Fruit fly (Drosophila melanogaster) whole organism, pupa: Measurements from ENCODE around the gene Hacd1.
A peak's percentile ranks its signal among the peaks of the same experiment; 100 is the strongest.

ENCODE experiments used
- CG10348 ChIP-seq: fragments of 200-800 bp; sonication (Bioruptor generic); IDR thresholded peaks from 2 replicates; pipeline ENCODE4 v1.3.6; 2022; ENCODE audit warnings: missing biosample characterization, missing genetic modification characterization
- CG12605 ChIP-seq: fragments of 200-800 bp; sonication (Bioruptor generic); IDR thresholded peaks from 2 replicates; pipeline ENCODE4 v1.3.6; 2022; ENCODE audit warnings: missing biosample characterization, missing genetic modification characterization
- CG13204 ChIP-seq: fragments of 200-800 bp; sonication (Bioruptor generic); optimal IDR thresholded peaks from 2 replicates; lab custom pipeline; 2018; ENCODE audit warnings: missing biosample characterization, mild to moderate bottlenecking, missing genetic modification characterization, moderate library complexity
- CG14655 ChIP-seq: fragments of 200-800 bp; sonication (Bioruptor generic); optimal IDR thresholded peaks from 3 replicates; lab custom pipeline; 2017; ENCODE audit warnings: mild to moderate bottlenecking, missing biosample characterization, missing genetic modification reagents, missing genetic modification characterization
- CG15710 ChIP-seq: fragments of 200-800 bp; sonication (Bioruptor generic); optimal IDR thresholded peaks from 2 replicates; lab custom pipeline; 2018; ENCODE audit warnings: missing biosample characterization, mild to moderate bottlenecking, missing genetic modification characterization, moderate library complexity
- CG17806 ChIP-seq: fragments of 200-800 bp; sonication (Bioruptor generic); optimal IDR thresholded peaks from 2 replicates; lab custom pipeline; 2018; ENCODE audit warnings: missing biosample characterization, mild to moderate bottlenecking, missing genetic modification characterization, moderate library complexity
- CG32121 ChIP-seq: fragments of 200-800 bp; sonication (Bioruptor generic); IDR thresholded peaks from 2 replicates; pipeline ENCODE4 v1.3.6; 2022; ENCODE audit warnings: missing biosample characterization, missing genetic modification characterization
- CG34367 ChIP-seq: fragments of 200-800 bp; sonication (Bioruptor generic); optimal IDR thresholded peaks from 2 replicates; lab custom pipeline; 2018; ENCODE audit warnings: missing biosample characterization, mild to moderate bottlenecking, missing genetic modification characterization
- CG4496 ChIP-seq: fragments of 200-800 bp; sonication (Bioruptor generic); IDR thresholded peaks from 3 replicates; pipeline ENCODE4 v1.3.6; 2022; ENCODE audit warnings: missing biosample characterization, missing genetic modification characterization
- CG8159 ChIP-seq: fragments of 200-800 bp; sonication (Bioruptor generic); optimal IDR thresholded peaks from 3 replicates; lab custom pipeline; 2018; ENCODE audit warnings: missing biosample characterization, mild to moderate bottlenecking, missing genetic modification characterization, moderate library complexity
- CG8301 ChIP-seq: fragments of 200-800 bp; sonication (Bioruptor generic); optimal IDR thresholded peaks from 2 replicates; lab custom pipeline; 2018; ENCODE audit warnings: missing biosample characterization, mild to moderate bottlenecking, missing genetic modification characterization
- CG9948 ChIP-seq: fragments of 200-800 bp; sonication (Bioruptor generic); optimal IDR thresholded peaks from 2 replicates; lab custom pipeline; 2018; ENCODE audit warnings: missing biosample characterization, mild to moderate bottlenecking, missing genetic modification characterization, moderate library complexity
- D1 ChIP-seq: fragments of 200-800 bp; sonication (Bioruptor generic); optimal IDR thresholded peaks from 2 replicates; lab custom pipeline; 2018; ENCODE audit warnings: missing biosample characterization, mild to moderate bottlenecking, missing genetic modification characterization, moderate library complexity
- EcR ChIP-seq: fragments of 200-800 bp; sonication (Bioruptor generic); optimal IDR thresholded peaks from 3 replicates; lab custom pipeline; 2019; ENCODE audit warnings: missing biosample characterization, missing genetic modification characterization, mild to moderate bottlenecking, moderate library complexity, missing genetic modification reagents
- Ets98B ChIP-seq: fragments of 200-800 bp; sonication (Bioruptor generic); IDR thresholded peaks from 2 replicates; pipeline ENCODE4 v1.3.6; 2022; ENCODE audit warnings: missing biosample characterization, missing genetic modification characterization
- Pif1A ChIP-seq: fragments of 200-800 bp; sonication (Bioruptor generic); optimal IDR thresholded peaks from 3 replicates; lab custom pipeline; 2016; ENCODE audit warnings: missing biosample characterization, missing genetic modification characterization
- Pif1B ChIP-seq: fragments of 200-800 bp; sonication (Bioruptor generic); optimal IDR thresholded peaks from 3 replicates; lab custom pipeline; 2016; ENCODE audit warnings: missing biosample characterization, missing genetic modification characterization
- Snoo ChIP-seq: fragments of 200-800 bp; sonication (Bioruptor generic); optimal IDR thresholded peaks from 3 replicates; lab custom pipeline; 2017; ENCODE audit warnings: missing biosample characterization, mild to moderate bottlenecking, missing genetic modification characterization, inconsistent platforms
- fd96Ca ChIP-seq: fragments of 200-800 bp; sonication (Bioruptor generic); IDR thresholded peaks from 3 replicates; pipeline ENCODE4 v1.3.6; 2022; ENCODE audit warnings: missing biosample characterization, missing genetic modification characterization
- gl ChIP-seq: fragments of 200-800 bp; sonication (Bioruptor generic); optimal IDR thresholded peaks from 2 replicates; lab custom pipeline; 2018; ENCODE audit warnings: missing biosample characterization, mild to moderate bottlenecking, missing genetic modification characterization
- rn ChIP-seq: fragments of 200-800 bp; sonication (Bioruptor generic); IDR thresholded peaks from 2 replicates; pipeline ENCODE4 v1.3.6; 2022; ENCODE audit warnings: missing biosample characterization, missing genetic modification characterization

Gene Hacd1

DNA sequence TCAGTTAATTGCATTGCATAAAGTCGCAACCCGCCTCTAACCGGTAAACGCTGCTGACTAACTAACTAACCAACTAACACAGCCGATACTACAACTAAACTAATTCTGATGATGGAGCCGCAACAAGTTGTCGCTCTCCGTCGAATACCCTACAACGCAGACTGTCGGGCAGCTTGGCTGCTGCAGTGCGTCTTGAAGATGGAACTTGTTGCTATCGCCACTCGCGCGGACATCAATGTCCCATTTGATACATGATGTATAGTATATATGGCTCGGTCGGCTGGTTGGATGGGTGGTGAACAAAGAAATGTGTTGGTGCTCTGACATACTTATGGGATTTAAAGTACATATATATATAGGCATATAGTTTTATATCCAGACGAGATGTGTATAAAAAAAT, 23.4 kb upstream of the Hacd1 start:
- TF ChIP-seq CG34367 (tag; lab: Kevin White, UChicago) (no peak), CG10348 (GFP tag; lab: Robert Waterston, UW) (0 out of 2 replicates have a peak, but pooled peaks have one; percentile 7), gl (tag; lab: Kevin White, UChicago) (no peak), fd96Ca (GFP tag; lab: Robert Waterston, UW) (peak; percentile 53; the same call in 1 of the 3 replicates), CG32121 (peak; percentile 41; the same call in 1 of the 2 replicates), Pif1B (GFP tag; lab: Kevin White, UChicago) (no peak), CG8301 (peak; percentile 29), D1 (tag; lab: Kevin White, UChicago) (no peak), EcR (GFP tag; lab: Kevin White, UChicago) (peak; percentile 66), CG12605 (GFP tag; lab: Robert Waterston, UW) (no peak), Ets98B (peak; percentile 67), CG13204 (GFP tag; lab: Kevin White, UChicago) (peak; percentile 24), Pif1A (no peak), CG15710 (tag; lab: Kevin White, UChicago) (peak; percentile 5), CG9948 (tag; lab: Kevin White, UChicago) (no peak), CG4496 (GFP tag; lab: Robert Waterston, UW) (peak; percentile 80), Snoo (tag; lab: Kevin White, UChicago) (no peak), CG14655 (GFP tag; lab: Kevin White, UChicago) (no peak), CG17806 (tag; lab: Kevin White, UChicago) (no peak), rn (GFP tag; lab: Robert Waterston, UW) (no peak), CG8159 (tag; lab: Kevin White, UChicago) (peak; percentile 5)

DNA sequence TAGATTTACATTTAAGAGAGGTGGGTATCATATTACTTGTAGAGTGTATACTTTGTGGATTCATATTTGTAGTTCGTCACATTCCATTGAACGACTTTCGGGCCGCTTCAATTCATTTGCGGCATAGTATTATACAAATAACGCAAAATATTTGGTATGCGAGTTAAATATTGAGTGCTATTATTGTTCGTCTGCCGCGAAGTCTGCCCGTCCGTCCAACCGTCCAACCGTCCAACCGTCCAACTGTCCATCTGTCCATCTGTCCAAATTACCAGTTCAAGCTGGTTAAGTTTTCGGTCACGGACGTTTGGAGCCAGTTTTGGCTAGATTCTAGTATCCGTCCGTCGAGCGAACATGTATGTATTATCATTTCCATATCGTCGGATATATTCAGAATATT, 22.0 kb upstream of the Hacd1 start:
- TF ChIP-seq Ets98B = no peak
- no peak for TF ChIP-seq CG14655 (GFP tag; lab: Kevin White, UChicago)
- TF ChIP-seq CG4496 (GFP tag; lab: Robert Waterston, UW) = no peak

DNA sequence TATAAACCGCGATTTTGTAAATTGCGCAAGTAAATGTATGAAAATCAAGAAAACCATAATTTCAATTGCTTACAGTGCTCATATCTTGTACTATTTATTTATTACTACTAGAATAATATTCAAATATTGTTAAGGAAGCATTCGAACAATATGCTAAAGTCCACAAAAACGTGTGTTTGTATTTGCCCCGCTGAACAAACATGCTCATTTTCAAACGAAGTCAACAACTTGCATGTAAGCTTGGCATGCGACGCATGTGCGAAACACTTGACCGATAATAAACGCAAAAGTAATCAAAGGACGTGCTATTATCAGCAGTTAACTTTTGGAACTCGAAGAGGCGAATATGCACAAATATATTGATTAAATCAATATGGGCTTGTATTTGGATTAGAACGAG, 19.1 kb upstream of the Hacd1 start:
- TF ChIP-seq CG17806 (tag; lab: Kevin White, UChicago) (no peak), Pif1B (GFP tag; lab: Kevin White, UChicago) (no peak), CG4496 (GFP tag; lab: Robert Waterston, UW) (no peak), CG9948 (tag; lab: Kevin White, UChicago) (no peak), CG12605 (GFP tag; lab: Robert Waterston, UW) (no peak), gl (tag; lab: Kevin White, UChicago) (no peak), CG8159 (tag; lab: Kevin White, UChicago) (no peak), CG34367 (tag; lab: Kevin White, UChicago) (no peak), Pif1A (no peak), Ets98B (no peak), EcR (GFP tag; lab: Kevin White, UChicago) (no peak), D1 (tag; lab: Kevin White, UChicago) (no peak), CG15710 (tag; lab: Kevin White, UChicago) (no peak), fd96Ca (GFP tag; lab: Robert Waterston, UW) (no peak), CG32121 (no peak), CG14655 (GFP tag; lab: Kevin White, UChicago) (no peak), CG13204 (GFP tag; lab: Kevin White, UChicago) (no peak), CG8301 (no peak), CG10348 (GFP tag; lab: Robert Waterston, UW) (no peak), Snoo (tag; lab: Kevin White, UChicago) (no peak)

DNA sequence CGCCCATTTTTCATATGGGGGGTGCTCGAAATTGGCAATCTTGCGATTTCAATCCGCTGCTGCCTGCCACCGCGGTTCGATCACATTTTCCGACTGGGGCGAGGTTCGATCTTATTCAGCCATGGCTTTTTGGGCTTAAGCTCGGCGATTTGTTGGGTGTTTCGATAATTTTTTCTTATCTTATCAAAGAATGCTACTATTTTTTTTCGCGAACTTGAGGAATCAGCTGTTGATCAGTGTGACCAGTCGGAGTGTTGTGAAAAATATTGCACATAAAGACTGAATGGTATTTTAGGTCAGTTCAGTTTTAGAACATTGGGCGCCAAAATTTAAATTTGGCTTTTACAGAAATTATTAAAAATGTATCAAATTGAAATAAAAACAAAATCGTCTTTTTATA, 18.7 kb upstream of the Hacd1 start, which contains the start of gene Wdr81:
Gene Wdr81, minus strand, starts transcription at position 226 of the 400 bp plus-strand sequence.
- TF ChIP-seq CG10348 (GFP tag; lab: Robert Waterston, UW) (no peak), CG13204 (GFP tag; lab: Kevin White, UChicago) (no peak), EcR (GFP tag; lab: Kevin White, UChicago) (no peak), CG14655 (GFP tag; lab: Kevin White, UChicago) (no peak), CG12605 (GFP tag; lab: Robert Waterston, UW) (no peak), Pif1A (no peak), CG9948 (tag; lab: Kevin White, UChicago) (no peak), CG34367 (tag; lab: Kevin White, UChicago) (no peak), Ets98B (no peak)

DNA sequence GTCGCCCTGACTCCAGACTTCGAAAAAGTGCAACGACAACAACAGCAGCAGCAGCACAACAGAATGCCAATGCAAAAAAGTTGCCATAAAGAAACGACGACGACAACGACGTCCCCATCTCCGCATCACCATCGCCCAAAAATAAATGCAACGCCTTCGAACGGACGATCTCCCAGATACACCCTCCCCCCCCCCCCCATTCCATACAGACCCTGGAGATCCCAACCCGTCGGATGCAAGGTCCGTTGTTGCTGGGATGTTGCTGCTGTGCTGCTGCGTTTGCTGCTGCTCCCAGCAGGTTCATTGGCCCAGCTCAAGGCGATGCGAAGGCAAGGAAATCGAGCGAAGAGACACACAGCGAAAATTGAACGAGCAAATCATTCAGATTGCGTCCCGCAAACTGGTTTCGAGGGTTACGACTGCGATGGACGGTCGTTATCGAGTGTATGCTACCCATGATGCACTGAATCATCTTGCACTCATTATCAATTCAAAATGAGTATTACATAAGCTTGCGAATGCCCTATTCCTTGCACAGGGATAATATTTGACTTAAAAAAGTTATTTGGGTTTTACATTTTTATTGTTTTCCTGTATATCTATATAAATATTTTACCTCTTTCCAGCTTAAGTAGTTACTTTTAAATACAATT, 11.8 kb upstream of the Hacd1 start:
- peak; percentile 85 for TF ChIP-seq gl (tag; lab: Kevin White, UChicago)
- TF ChIP-seq D1 (tag; lab: Kevin White, UChicago) = no peak
- peak; percentile 29 for TF ChIP-seq CG34367 (tag; lab: Kevin White, UChicago)
- TF ChIP-seq CG15710 (tag; lab: Kevin White, UChicago) = peak; percentile 30
- TF ChIP-seq CG13204 (GFP tag; lab: Kevin White, UChicago) = peak; percentile 98
- TF ChIP-seq Ets98B = no peak
- TF ChIP-seq CG8159 (tag; lab: Kevin White, UChicago) = peak; percentile 21
- peak; percentile 67; the same call in 2 of the 3 replicates for TF ChIP-seq fd96Ca (GFP tag; lab: Robert Waterston, UW)
- peak; percentile 62 for TF ChIP-seq Snoo (tag; lab: Kevin White, UChicago)
- TF ChIP-seq CG9948 (tag; lab: Kevin White, UChicago) = no peak
- no peak for TF ChIP-seq rn (GFP tag; lab: Robert Waterston, UW)
- peak; percentile 33 for TF ChIP-seq CG8301
- TF ChIP-seq EcR (GFP tag; lab: Kevin White, UChicago) = peak; percentile 100
- TF ChIP-seq CG14655 (GFP tag; lab: Kevin White, UChicago) = no peak
- no peak; the same call in 1 of the 2 replicates for TF ChIP-seq CG32121
- TF ChIP-seq Pif1A = peak; percentile 38
- peak; percentile 42 for TF ChIP-seq CG12605 (GFP tag; lab: Robert Waterston, UW)
- no peak for TF ChIP-seq CG10348 (GFP tag; lab: Robert Waterston, UW)
- TF ChIP-seq CG17806 (tag; lab: Kevin White, UChicago) = peak; percentile 32
- peak; percentile 68 for TF ChIP-seq CG4496 (GFP tag; lab: Robert Waterston, UW)
- TF ChIP-seq Pif1B (GFP tag; lab: Kevin White, UChicago) = peak; percentile 36
- TF ChIP-seq, all 21 proteins: peak for 14
